Fruit fly (Drosophila melanogaster) whole organism, prepupa: Measurements from ENCODE around the gene CG2614.

Source experiments
- Blimp-1 ChIP-seq: fragments of 200-800 bp; sonication (Bioruptor generic); optimal IDR thresholded peaks from 3 replicates; lab custom pipeline; 2017; ENCODE audit warnings: missing biosample characterization, missing genetic modification characterization, mild to moderate bottlenecking, moderate library complexity, missing genetic modification reagents
- CG9139 ChIP-seq: fragments of 200-800 bp; sonication (Bioruptor generic); optimal IDR thresholded peaks from 3 replicates; lab custom pipeline; 2017; ENCODE audit warnings: missing biosample characterization, mild to moderate bottlenecking, missing genetic modification characterization
- Eip75B ChIP-seq: fragments of 200-800 bp; sonication (Bioruptor generic); optimal IDR thresholded peaks from 3 replicates; lab custom pipeline; 2016; ENCODE audit warnings: missing biosample characterization, missing genetic modification characterization
- Ets96B ChIP-seq: fragments of 200-800 bp; optimal IDR thresholded peaks from 2 replicates; lab custom pipeline; 2019; ENCODE audit warnings: missing biosample characterization, mild to moderate bottlenecking, missing genetic modification characterization, moderate library complexity
- Gug ChIP-seq: fragments of 200-800 bp; sonication (Bioruptor generic); IDR thresholded peaks from 2 replicates; pipeline ENCODE4 v1.3.6; 2022; ENCODE audit warnings: missing biosample characterization, missing genetic modification characterization
- Hr39 ChIP-seq: fragments of 200-800 bp; sonication (Bioruptor generic); optimal IDR thresholded peaks from 2 replicates; lab custom pipeline; 2016; ENCODE audit warnings: missing biosample characterization, missing genetic modification characterization
- Met ChIP-seq: fragments of 200-800 bp; sonication (Bioruptor generic); optimal IDR thresholded peaks from 3 replicates; lab custom pipeline; 2016; ENCODE audit warnings: missing biosample characterization, missing genetic modification characterization
- Sox14 ChIP-seq: fragments of 200-800 bp; sonication (Bioruptor generic); optimal IDR thresholded peaks from 3 replicates; lab custom pipeline; 2016; ENCODE audit warnings: missing biosample characterization, missing genetic modification characterization
- Sox15 ChIP-seq: fragments of 200-800 bp; sonication (Bioruptor generic); optimal IDR thresholded peaks from 3 replicates; lab custom pipeline; 2016; ENCODE audit warnings: missing biosample characterization, missing genetic modification characterization
- cyc ChIP-seq: fragments of 200-800 bp; sonication (Bioruptor generic); optimal IDR thresholded peaks from 3 replicates; lab custom pipeline; 2016; ENCODE audit warnings: missing biosample characterization, missing genetic modification characterization
- esn ChIP-seq: fragments of 200-800 bp; sonication (Bioruptor generic); optimal IDR thresholded peaks from 2 replicates; lab custom pipeline; 2016; ENCODE audit warnings: missing biosample characterization, mild to moderate bottlenecking, missing genetic modification characterization, moderate library complexity
- lz ChIP-seq: fragments of 200-800 bp; sonication (Bioruptor generic); optimal IDR thresholded peaks from 3 replicates; lab custom pipeline; 2016; ENCODE audit warnings: missing biosample characterization, missing genetic modification characterization
- svp ChIP-seq: fragments of 200-800 bp; sonication (Bioruptor generic); peaks from one replicate; lab custom pipeline; 2016; ENCODE audit warnings: missing biosample characterization, missing genetic modification characterization
- vri ChIP-seq: fragments of 200-800 bp; sonication (Bioruptor generic); optimal IDR thresholded peaks from 3 replicates; lab custom pipeline; 2016; ENCODE audit warnings: missing biosample characterization, mild to moderate bottlenecking, missing genetic modification characterization

DNA sequence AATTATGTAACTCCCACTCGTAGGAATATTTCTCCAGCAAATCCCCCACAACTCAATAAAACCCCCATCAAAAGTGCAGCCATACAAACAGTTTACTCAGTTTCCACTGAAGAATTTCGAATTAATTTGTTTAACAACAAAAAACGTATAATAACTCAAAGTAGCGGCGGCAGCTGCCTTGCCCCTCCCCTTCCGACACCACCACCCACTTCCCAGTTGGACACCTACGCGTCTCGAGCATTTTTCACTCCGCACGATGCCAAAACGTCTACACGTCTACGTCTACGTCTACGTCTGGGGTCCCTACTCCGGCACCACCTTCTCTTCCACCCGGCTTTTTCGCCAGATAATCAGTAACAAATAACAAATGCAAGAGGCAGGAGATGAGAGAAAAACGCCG, 15.0 kb downstream of the CG2614 start:
- TF ChIP-seq Met (GFP tag; lab: Kevin White, UChicago): no peak
- no peak for TF ChIP-seq Sox14 (GFP tag; lab: Kevin White, UChicago)
- TF ChIP-seq Gug (GFP tag; lab: Robert Waterston, UW): no peak
- TF ChIP-seq cyc (GFP tag; lab: Kevin White, UChicago): no peak
- TF ChIP-seq svp (GFP tag; lab: Kevin White, UChicago): no peak
- no peak for TF ChIP-seq vri
- TF ChIP-seq CG9139 (GFP tag; lab: Kevin White, UChicago): no peak
- TF ChIP-seq Blimp-1 (GFP tag; lab: Kevin White, UChicago): no peak
- no peak for TF ChIP-seq lz
- no peak for TF ChIP-seq Hr39 (GFP tag; lab: Kevin White, UChicago)
- no peak for TF ChIP-seq Eip75B (GFP tag; lab: Kevin White, UChicago)
- no peak for TF ChIP-seq Ets96B (tag; lab: Kevin White, UChicago)
- TF ChIP-seq Sox15: no peak
- no peak for TF ChIP-seq esn (GFP tag; lab: Kevin White, UChicago)
